Fruit fly (Drosophila melanogaster) whole organism, embryonic: ENCODE data around the gene put.
A peak's percentile ranks its signal among the peaks of the same experiment; 100 is the strongest.

Experiments
- Abd-B ChIP-seq: fragments of 200-800 bp; sonication (Bioruptor generic); optimal IDR thresholded peaks from 2 replicates; lab custom pipeline; 2018; ENCODE audit warnings: missing biosample characterization, mild to moderate bottlenecking, missing genetic modification characterization, moderate library complexity
- C15 ChIP-seq: fragments of 200-800 bp; sonication (Bioruptor generic); IDR thresholded peaks from 3 replicates; pipeline ENCODE4 v1.3.6; 2022; ENCODE audit warnings: missing biosample characterization, missing genetic modification characterization
- CG12155 ChIP-seq: fragments of 200-800 bp; sonication (Bioruptor generic); optimal IDR thresholded peaks from 3 replicates; lab custom pipeline; 2016; ENCODE audit warnings: missing biosample characterization, missing genetic modification characterization
- CG12219 ChIP-seq: fragments of 200-800 bp; sonication (Bioruptor generic); optimal IDR thresholded peaks from 3 replicates; lab custom pipeline; 2018; ENCODE audit warnings: missing biosample characterization, mild to moderate bottlenecking, missing genetic modification characterization
- CG14014 ChIP-seq: fragments of 200-800 bp; sonication (Bioruptor generic); IDR thresholded peaks from 2 replicates; pipeline ENCODE4 v1.3.6; 2022; ENCODE audit warnings: missing biosample characterization, missing genetic modification characterization
- CG15479 ChIP-seq: fragments of 200-800 bp; sonication (Bioruptor generic); optimal IDR thresholded peaks from 3 replicates; lab custom pipeline; 2019; ENCODE audit warnings: missing biosample characterization, mild to moderate bottlenecking, missing genetic modification characterization, moderate library complexity
- CG1647 ChIP-seq: fragments of 200-800 bp; sonication (Bioruptor generic); optimal IDR thresholded peaks from 3 replicates; lab custom pipeline; 2016; ENCODE audit warnings: missing biosample characterization, missing genetic modification characterization
- CG17328 ChIP-seq: fragments of 200-800 bp; sonication (Bioruptor generic); IDR thresholded peaks from 2 replicates; pipeline ENCODE4 v1.3.6; 2022; ENCODE audit warnings: missing biosample characterization, missing genetic modification characterization
- CG17385 ChIP-seq: fragments of 200-800 bp; sonication (Bioruptor generic); optimal IDR thresholded peaks from 3 replicates; lab custom pipeline; 2018; ENCODE audit warnings: missing biosample characterization, mild to moderate bottlenecking, missing genetic modification characterization
- CG2116 ChIP-seq: fragments of 200-800 bp; sonication (Bioruptor generic); optimal IDR thresholded peaks from 3 replicates; lab custom pipeline; 2018; ENCODE audit warnings: missing biosample characterization, mild to moderate bottlenecking, missing genetic modification characterization
- CG31365 ChIP-seq: fragments of 200-800 bp; sonication (Bioruptor generic); optimal IDR thresholded peaks from 2 replicates; lab custom pipeline; 2018; ENCODE audit warnings: missing biosample characterization, mild to moderate bottlenecking, missing genetic modification characterization
- CG3281 ChIP-seq: fragments of 200-800 bp; sonication (Bioruptor generic); optimal IDR thresholded peaks from 3 replicates; lab custom pipeline; 2017; ENCODE audit warnings: missing biosample characterization, mild to moderate bottlenecking, missing genetic modification characterization
- CG33213 ChIP-seq: fragments of 200-800 bp; sonication (Bioruptor generic); optimal IDR thresholded peaks from 3 replicates; lab custom pipeline; 2016; ENCODE audit warnings: missing biosample characterization, missing genetic modification characterization
- CG3847 ChIP-seq: fragments of 200-800 bp; sonication (Bioruptor generic); IDR thresholded peaks from 2 replicates; pipeline ENCODE4 v1.3.6; 2022; ENCODE audit warnings: missing biosample characterization, missing genetic modification characterization
- CG4730 ChIP-seq: fragments of 200-800 bp; sonication (Bioruptor generic); IDR thresholded peaks from 2 replicates; pipeline ENCODE4 v1.3.6; 2022; ENCODE audit warnings: missing biosample characterization, missing genetic modification characterization
- CG6175 ChIP-seq: fragments of 200-800 bp; sonication (Bioruptor generic); IDR thresholded peaks from 3 replicates; pipeline ENCODE4 v1.3.6; 2022; ENCODE audit warnings: missing biosample characterization, missing genetic modification characterization
- CG6765 ChIP-seq: fragments of 200-800 bp; sonication (Bioruptor generic); optimal IDR thresholded peaks from 3 replicates; lab custom pipeline; 2017; ENCODE audit warnings: missing biosample characterization, mild to moderate bottlenecking, missing genetic modification characterization
- CG6791 ChIP-seq: fragments of 200-800 bp; sonication (Bioruptor generic); IDR thresholded peaks from 3 replicates; pipeline ENCODE4 v1.3.6; 2022; ENCODE audit warnings: missing biosample characterization, missing genetic modification characterization; ENCODE audit not compliant: partially characterized antibody
- CG8478 ChIP-seq: fragments of >200 bp; optimal IDR thresholded peaks from 2 replicates; lab custom pipeline; 2018
- CG9727 ChIP-seq: fragments of 200-800 bp; sonication (Bioruptor generic); optimal IDR thresholded peaks from 3 replicates; lab custom pipeline; 2017; ENCODE audit warnings: missing biosample characterization, mild to moderate bottlenecking, missing genetic modification characterization
- Dp ChIP-seq: fragments of 200-800 bp; sonication (Bioruptor generic); optimal IDR thresholded peaks from 2 replicates; lab custom pipeline; 2018; ENCODE audit warnings: missing biosample characterization, mild to moderate bottlenecking, missing genetic modification characterization, moderate library complexity
- E2f2 ChIP-seq: fragments of 200-800 bp; sonication (Bioruptor generic); IDR thresholded peaks from 2 replicates; pipeline ENCODE4 v1.3.6; 2022; ENCODE audit warnings: missing biosample characterization, missing genetic modification characterization
- ERR ChIP-seq: fragments of 200-800 bp; sonication (Bioruptor generic); optimal IDR thresholded peaks from 2 replicates; lab custom pipeline; 2016; ENCODE audit warnings: missing biosample characterization, missing genetic modification characterization
- Gug ChIP-seq: fragments of 200-800 bp; sonication (Bioruptor generic); IDR thresholded peaks from 4 replicates; pipeline ENCODE4 v1.3.6; 2022; ENCODE audit warnings: missing biosample characterization, missing genetic modification characterization
- Hand ChIP-seq: fragments of 200-800 bp; sonication (Bioruptor generic); optimal IDR thresholded peaks from 2 replicates; lab custom pipeline; 2017; ENCODE audit warnings: mild to moderate bottlenecking, missing biosample characterization, missing genetic modification reagents, missing genetic modification characterization
- HmgZ ChIP-seq: fragments of 200-800 bp; sonication (Bioruptor generic); optimal IDR thresholded peaks from 2 replicates; lab custom pipeline; 2018; ENCODE audit warnings: missing biosample characterization, mild to moderate bottlenecking, missing genetic modification characterization
- Hr39 ChIP-seq: fragments of >200 bp; optimal IDR thresholded peaks from 2 replicates; lab custom pipeline; 2017
- Hr78 ChIP-seq, 2 experiments: fragments of 200-800 bp in 1 of 2; fragments of >200 bp in 1 of 2; sonication (Bioruptor generic) in 1 of 2; optimal IDR thresholded peaks; 2 replicates each; lab custom pipeline; 2017 to 2019; ENCODE audit warnings: missing biosample characterization in 2 of 2, missing genetic modification characterization in 2 of 2, mild to moderate bottlenecking in 1 of 2, moderate library complexity in 1 of 2
- Nf-YB ChIP-seq: fragments of 200-800 bp; sonication (Bioruptor generic); optimal IDR thresholded peaks from 3 replicates; lab custom pipeline; 2019; ENCODE audit warnings: missing biosample characterization, mild to moderate bottlenecking, missing genetic modification characterization, moderate library complexity
- Nf-YC ChIP-seq: fragments of 200-800 bp; optimal IDR thresholded peaks from 3 replicates; lab custom pipeline; 2019; ENCODE audit warnings: missing biosample characterization, mild to moderate bottlenecking, missing genetic modification characterization, moderate library complexity
- Spps ChIP-seq: fragments of 200-800 bp; sonication (Bioruptor generic); optimal IDR thresholded peaks from 2 replicates; lab custom pipeline; 2018; ENCODE audit warnings: missing biosample characterization, mild to moderate bottlenecking, missing genetic modification characterization
- Stat92E ChIP-seq, 3 experiments: fragments of >200 bp in 2 of 3; fragments of 200-800 bp in 1 of 3; sonication (Bioruptor generic) in 1 of 3; optimal IDR thresholded peaks; 2 replicates each; lab custom pipeline; 2017 to 2019; ENCODE audit warnings: missing biosample characterization in 3 of 3, missing genetic modification characterization in 3 of 3, mild to moderate bottlenecking in 1 of 3, moderate library complexity in 1 of 3
- ato ChIP-seq: fragments of 200-800 bp; sonication (Bioruptor generic); IDR thresholded peaks from 2 replicates; pipeline ENCODE4 v1.3.6; 2022; ENCODE audit warnings: missing biosample characterization, missing genetic modification characterization; ENCODE audit not compliant: partially characterized antibody
- bcd ChIP-seq: fragments of 200-800 bp; sonication (Bioruptor generic); optimal IDR thresholded peaks from 2 replicates; lab custom pipeline; 2017; ENCODE audit warnings: missing biosample characterization, mild to moderate bottlenecking, missing genetic modification characterization
- bsh ChIP-seq, 2 experiments: fragments of 200-800 bp; sonication (Bioruptor generic); optimal IDR thresholded peaks; 2 replicates each; lab custom pipeline; 2017 to 2018; ENCODE audit warnings: mild to moderate bottlenecking in 2 of 2, missing biosample characterization in 2 of 2, missing genetic modification characterization in 2 of 2, moderate library complexity in 1 of 2
- btn ChIP-seq: fragments of 200-800 bp; sonication (Bioruptor generic); optimal IDR thresholded peaks from 2 replicates; lab custom pipeline; 2016; ENCODE audit warnings: missing biosample characterization, missing genetic modification characterization
- chinmo ChIP-seq: fragments of 200-800 bp; sonication (Bioruptor generic); IDR thresholded peaks from 4 replicates; pipeline ENCODE4 v1.3.6; 2022; ENCODE audit warnings: missing biosample characterization, missing genetic modification characterization; ENCODE audit not compliant: partially characterized antibody
- fru ChIP-seq: fragments of >200 bp; optimal IDR thresholded peaks from 2 replicates; lab custom pipeline; 2017
- gsb ChIP-seq: fragments of 200-800 bp; sonication (Bioruptor generic); IDR thresholded peaks from 2 replicates; pipeline ENCODE4 v1.3.6; 2022; ENCODE audit warnings: missing biosample characterization, missing genetic modification characterization
- gsb-n ChIP-seq: fragments of 200-800 bp; sonication (Bioruptor generic); optimal IDR thresholded peaks from 3 replicates; lab custom pipeline; 2018; ENCODE audit warnings: missing biosample characterization, mild to moderate bottlenecking, missing genetic modification characterization
- insv ChIP-seq, 2 experiments: fragments of 200-800 bp; sonication (Bioruptor generic); optimal IDR thresholded peaks; 3 replicates each; lab custom pipeline; 2016 to 2018; ENCODE audit warnings: missing biosample characterization in 2 of 2, missing genetic modification characterization in 2 of 2
- lilli ChIP-seq: fragments of 200-800 bp; sonication (Bioruptor generic); optimal IDR thresholded peaks from 3 replicates; lab custom pipeline; 2016; ENCODE audit warnings: missing biosample characterization, missing genetic modification characterization
- nerfin-1 ChIP-seq: fragments of 200-800 bp; sonication (Bioruptor generic); optimal IDR thresholded peaks from 3 replicates; lab custom pipeline; 2019; ENCODE audit warnings: missing biosample characterization, mild to moderate bottlenecking, missing genetic modification characterization, moderate library complexity
- nerfin-2 ChIP-seq: fragments of 200-800 bp; sonication (Bioruptor generic); IDR thresholded peaks from 2 replicates; pipeline ENCODE4 v1.3.6; 2022; ENCODE audit warnings: missing biosample characterization, missing genetic modification characterization; ENCODE audit not compliant: partially characterized antibody
- nom ChIP-seq: fragments of 200-800 bp; sonication (Bioruptor generic); optimal IDR thresholded peaks from 2 replicates; lab custom pipeline; 2017; ENCODE audit warnings: missing biosample characterization, missing genetic modification characterization, mild to moderate bottlenecking, moderate library complexity, missing genetic modification reagents
- onecut ChIP-seq: fragments of 200-800 bp; sonication (Bioruptor generic); IDR thresholded peaks from 2 replicates; pipeline ENCODE4 v1.3.6; 2022; ENCODE audit warnings: missing biosample characterization, missing genetic modification characterization
- pnt ChIP-seq: fragments of 200-800 bp; sonication (Bioruptor generic); optimal IDR thresholded peaks from 3 replicates; lab custom pipeline; 2016; ENCODE audit warnings: missing biosample characterization, missing genetic modification characterization
- pros ChIP-seq: fragments of 200-800 bp; sonication (Bioruptor generic); optimal IDR thresholded peaks from 3 replicates; lab custom pipeline; 2019; ENCODE audit warnings: missing biosample characterization, mild to moderate bottlenecking, missing genetic modification characterization, moderate library complexity
- repo ChIP-seq: fragments of 200-800 bp; sonication (Bioruptor generic); optimal IDR thresholded peaks from 2 replicates; lab custom pipeline; 2016; ENCODE audit warnings: missing biosample characterization, missing genetic modification characterization
- slou ChIP-seq: fragments of 200-800 bp; sonication (Bioruptor generic); optimal IDR thresholded peaks from 3 replicates; lab custom pipeline; 2016; ENCODE audit warnings: missing biosample characterization, missing genetic modification characterization
- toy ChIP-seq: fragments of 200-800 bp; sonication (Bioruptor generic); IDR thresholded peaks from 2 replicates; pipeline ENCODE4 v1.3.6; 2022; ENCODE audit warnings: missing biosample characterization, missing genetic modification characterization

The put gene

dm6 chr3R:14659354-14659804 lies 33.9 kb upstream of the put start, which contains the start of gene Hexim (continued):
- TF ChIP-seq ERR (GFP tag; lab: Kevin White, UChicago) = no peak
- TF ChIP-seq CG9727 = no peak
- no peak for TF ChIP-seq CG8478
- no peak for TF ChIP-seq fru (lab: Kevin White, UChicago)
- no peak for TF ChIP-seq lilli (GFP tag; lab: Kevin White, UChicago)
- no peak for TF ChIP-seq CG15479 (GFP tag; lab: Kevin White, UChicago)
- peak; percentile 75 for TF ChIP-seq Nf-YC (tag; lab: Kevin White, UChicago)
- TF ChIP-seq CG6791 = no peak
- TF ChIP-seq insv (GFP tag; optimal IDR thresholded peaks at IDR 0.05; lab: Kevin White, UChicago) = peak; percentile 39 to 95
- no peak for TF ChIP-seq Gug
- peak in 1 of 2 experiments; percentile 29 for TF ChIP-seq bsh (GFP tag; optimal IDR thresholded peaks at IDR 0.05; lab: Kevin White, UChicago)
- TF ChIP-seq nerfin-1 (tag; lab: Kevin White, UChicago) = peak; percentile 27
- TF ChIP-seq Spps (tag; lab: Kevin White, UChicago) = no peak
- no peak for TF ChIP-seq CG14014 (GFP tag; lab: Robert Waterston, UW)
- TF ChIP-seq chinmo = 0 out of 4 replicates have a peak, but pooled peaks have one; percentile 41
- no peak for TF ChIP-seq btn (GFP tag; lab: Kevin White, UChicago)
- TF ChIP-seq CG31365 (tag; lab: Kevin White, UChicago) = no peak
- peak; percentile 12 for TF ChIP-seq CG33213 (GFP tag; lab: Kevin White, UChicago)
- TF ChIP-seq Hand (GFP tag; lab: Kevin White, UChicago) = no peak
- peak; percentile 2 for TF ChIP-seq Abd-B (GFP tag; lab: Kevin White, UChicago)
- TF ChIP-seq repo (GFP tag; lab: Kevin White, UChicago) = peak; percentile 38
- TF ChIP-seq nom (GFP tag; lab: Kevin White, UChicago) = peak; percentile 78
- TF ChIP-seq CG3281 (GFP tag; lab: Kevin White, UChicago) = no peak
- peak; percentile 98 for TF ChIP-seq E2f2 (GFP tag; lab: Robert Waterston, UW)
- TF ChIP-seq bcd (GFP tag; lab: Kevin White, UChicago) = no peak
- no peak for TF ChIP-seq CG6765 (GFP tag; lab: Kevin White, UChicago)
- no peak for TF ChIP-seq CG12219 (GFP tag; lab: Kevin White, UChicago)
- TF ChIP-seq gsb-n = no peak
- no peak for TF ChIP-seq Hr39 (lab: Kevin White, UChicago)
- peak; percentile 56 for TF ChIP-seq CG17385 (GFP tag; lab: Kevin White, UChicago)
- no peak for TF ChIP-seq slou (GFP tag; lab: Kevin White, UChicago)
- TF ChIP-seq C15 (GFP tag; lab: Robert Waterston, UW) = no peak
- peak; percentile 38 for TF ChIP-seq HmgZ (tag; lab: Kevin White, UChicago)
- no peak for TF ChIP-seq CG6175 (GFP tag; lab: Robert Waterston, UW)
- peak; percentile 99 for TF ChIP-seq CG2116 (GFP tag; lab: Kevin White, UChicago)
- peak; percentile 32 for TF ChIP-seq Nf-YB (GFP tag; lab: Kevin White, UChicago)
- no peak for TF ChIP-seq CG4730 (GFP tag; lab: Robert Waterston, UW)
- peak; percentile 1 for TF ChIP-seq CG12155
- peak; percentile 97 for TF ChIP-seq Dp (GFP tag; lab: Kevin White, UChicago)
- TF ChIP-seq Hr78 (GFP tag; optimal IDR thresholded peaks at IDR 0.05; lab: Kevin White, UChicago) = no peak
- no peak for TF ChIP-seq toy (GFP tag; lab: Robert Waterston, UW)
- peak; percentile 26 for TF ChIP-seq onecut (GFP tag; lab: Robert Waterston, UW)
- TF ChIP-seq pnt (GFP tag; lab: Kevin White, UChicago) = no peak
- TF ChIP-seq pros = no peak
- TF ChIP-seq nerfin-2 (GFP tag; lab: Robert Waterston, UW) = no peak
- TF ChIP-seq CG17328 (GFP tag; lab: Robert Waterston, UW) = no peak
- TF ChIP-seq CG1647 (GFP tag; lab: Kevin White, UChicago) = no peak
- TF ChIP-seq Stat92E (GFP tag; optimal IDR thresholded peaks at IDR 0.05; lab: Kevin White, UChicago) = peak in 1 of 3 experiments; percentile 78
- TF ChIP-seq CG3847 (GFP tag; lab: Robert Waterston, UW) = peak; percentile 44
- TF ChIP-seq gsb (GFP tag; lab: Robert Waterston, UW) = no peak
- TF ChIP-seq ato = peak; percentile 36; the same call in 1 of the 2 replicates
